Fruit fly (Drosophila melanogaster) whole organism, prepupa: ENCODE data around the gene CG14866.

Experiments used
- Blimp-1 ChIP-seq: fragments of 200-800 bp; sonication (Bioruptor generic); optimal IDR thresholded peaks from 3 replicates; lab custom pipeline; 2017; ENCODE audit warnings: missing biosample characterization, missing genetic modification characterization, mild to moderate bottlenecking, moderate library complexity, missing genetic modification reagents
- CG15336 ChIP-seq: fragments of 200-800 bp; sonication (Bioruptor generic); IDR thresholded peaks from 2 replicates; pipeline ENCODE4 v1.3.6; 2022; ENCODE audit warnings: missing biosample characterization, missing genetic modification characterization
- CG3032 ChIP-seq: fragments of 200-800 bp; optimal IDR thresholded peaks from 2 replicates; lab custom pipeline; 2019; ENCODE audit warnings: missing biosample characterization, mild to moderate bottlenecking, missing genetic modification characterization, moderate library complexity
- CG34406 ChIP-seq: fragments of 200-800 bp; sonication (Bioruptor generic); optimal IDR thresholded peaks from 3 replicates; lab custom pipeline; 2016; ENCODE audit warnings: missing biosample characterization, missing genetic modification characterization
- CG4318 ChIP-seq: fragments of 200-800 bp; sonication (Bioruptor generic); optimal IDR thresholded peaks from 3 replicates; lab custom pipeline; 2017; ENCODE audit warnings: missing biosample characterization, mild to moderate bottlenecking, missing genetic modification characterization
- CG6792 ChIP-seq: fragments of 200-800 bp; sonication (Bioruptor generic); optimal IDR thresholded peaks from 3 replicates; lab custom pipeline; 2016; ENCODE audit warnings: missing biosample characterization, missing genetic modification characterization
- CG6808 ChIP-seq: fragments of 200-800 bp; sonication (Bioruptor generic); optimal IDR thresholded peaks from 3 replicates; lab custom pipeline; 2017; ENCODE audit warnings: missing biosample characterization, missing genetic modification characterization, mild to moderate bottlenecking, moderate library complexity, missing genetic modification reagents
- CG8319 ChIP-seq: fragments of 200-800 bp; sonication (Bioruptor generic); optimal IDR thresholded peaks from 3 replicates; lab custom pipeline; 2016; ENCODE audit warnings: missing biosample characterization, missing genetic modification characterization
- CG8632 ChIP-seq: fragments of 200-800 bp; sonication (Bioruptor generic); optimal IDR thresholded peaks from 3 replicates; lab custom pipeline; 2016; ENCODE audit warnings: missing biosample characterization, missing genetic modification characterization
- CG9139 ChIP-seq: fragments of 200-800 bp; sonication (Bioruptor generic); optimal IDR thresholded peaks from 3 replicates; lab custom pipeline; 2017; ENCODE audit warnings: missing biosample characterization, mild to moderate bottlenecking, missing genetic modification characterization
- Eip93F ChIP-seq: fragments of 200-800 bp; sonication (Bioruptor generic); optimal IDR thresholded peaks from 2 replicates; lab custom pipeline; 2016; ENCODE audit warnings: missing biosample characterization, mild to moderate bottlenecking, missing genetic modification characterization
- Gug ChIP-seq: fragments of 200-800 bp; sonication (Bioruptor generic); IDR thresholded peaks from 2 replicates; pipeline ENCODE4 v1.3.6; 2022; ENCODE audit warnings: missing biosample characterization, missing genetic modification characterization
- Hr38 ChIP-seq: sonication (Bioruptor generic); optimal IDR thresholded peaks from 2 replicates; lab custom pipeline; 2016; ENCODE audit warnings: missing biosample characterization, missing genetic modification characterization
- Hr39 ChIP-seq: fragments of 200-800 bp; sonication (Bioruptor generic); optimal IDR thresholded peaks from 2 replicates; lab custom pipeline; 2016; ENCODE audit warnings: missing biosample characterization, missing genetic modification characterization
- OdsH ChIP-seq: fragments of 200-800 bp; sonication (Bioruptor generic); optimal IDR thresholded peaks from 3 replicates; lab custom pipeline; 2016; ENCODE audit warnings: missing biosample characterization, missing genetic modification characterization
- Sox102F ChIP-seq: fragments of 200-800 bp; sonication (Bioruptor generic); optimal IDR thresholded peaks from 2 replicates; lab custom pipeline; 2016; ENCODE audit warnings: missing biosample characterization, mild to moderate bottlenecking, missing genetic modification characterization
- achi ChIP-seq: fragments of 200-800 bp; sonication (Bioruptor generic); optimal IDR thresholded peaks from 3 replicates; lab custom pipeline; 2016; ENCODE audit warnings: missing biosample characterization, missing genetic modification characterization
- cyc ChIP-seq: fragments of 200-800 bp; sonication (Bioruptor generic); optimal IDR thresholded peaks from 3 replicates; lab custom pipeline; 2016; ENCODE audit warnings: missing biosample characterization, missing genetic modification characterization
- dac ChIP-seq: fragments of 200-800 bp; sonication (Bioruptor generic); optimal IDR thresholded peaks from 2 replicates; lab custom pipeline; 2017; ENCODE audit warnings: missing biosample characterization, mild to moderate bottlenecking, missing genetic modification characterization
- fd59A ChIP-seq: fragments of 200-800 bp; sonication (Bioruptor generic); optimal IDR thresholded peaks from 2 replicates; lab custom pipeline; 2017; ENCODE audit warnings: missing biosample characterization, mild to moderate bottlenecking, missing genetic modification characterization, missing genetic modification reagents
- fkh ChIP-seq: fragments of 200-800 bp; sonication (Bioruptor generic); optimal IDR thresholded peaks from 3 replicates; lab custom pipeline; 2017; ENCODE audit warnings: missing biosample characterization, mild to moderate bottlenecking, missing genetic modification characterization, moderate library complexity
- lz ChIP-seq: fragments of 200-800 bp; sonication (Bioruptor generic); optimal IDR thresholded peaks from 3 replicates; lab custom pipeline; 2016; ENCODE audit warnings: missing biosample characterization, missing genetic modification characterization
- pdm3 ChIP-seq: fragments of 200-800 bp; sonication (Bioruptor generic); optimal IDR thresholded peaks from 3 replicates; lab custom pipeline; 2016; ENCODE audit warnings: missing biosample characterization, missing genetic modification characterization
- spab ChIP-seq: fragments of 200-800 bp; sonication (Bioruptor generic); optimal IDR thresholded peaks from 2 replicates; lab custom pipeline; 2017; ENCODE audit warnings: missing biosample characterization, mild to moderate bottlenecking, missing genetic modification characterization, missing genetic modification reagents
- ss ChIP-seq, 2 experiments: fragments of 200-800 bp; sonication (Bioruptor generic); optimal IDR thresholded peaks; 2 replicates in 1 of 2; 3 replicates in 1 of 2; lab custom pipeline; 2017 to 2018; ENCODE audit warnings: mild to moderate bottlenecking in 2 of 2, missing biosample characterization in 2 of 2, missing genetic modification characterization in 2 of 2, moderate library complexity in 1 of 2
- vri ChIP-seq: fragments of 200-800 bp; sonication (Bioruptor generic); optimal IDR thresholded peaks from 3 replicates; lab custom pipeline; 2016; ENCODE audit warnings: missing biosample characterization, mild to moderate bottlenecking, missing genetic modification characterization

Gene CG14866

DNA sequence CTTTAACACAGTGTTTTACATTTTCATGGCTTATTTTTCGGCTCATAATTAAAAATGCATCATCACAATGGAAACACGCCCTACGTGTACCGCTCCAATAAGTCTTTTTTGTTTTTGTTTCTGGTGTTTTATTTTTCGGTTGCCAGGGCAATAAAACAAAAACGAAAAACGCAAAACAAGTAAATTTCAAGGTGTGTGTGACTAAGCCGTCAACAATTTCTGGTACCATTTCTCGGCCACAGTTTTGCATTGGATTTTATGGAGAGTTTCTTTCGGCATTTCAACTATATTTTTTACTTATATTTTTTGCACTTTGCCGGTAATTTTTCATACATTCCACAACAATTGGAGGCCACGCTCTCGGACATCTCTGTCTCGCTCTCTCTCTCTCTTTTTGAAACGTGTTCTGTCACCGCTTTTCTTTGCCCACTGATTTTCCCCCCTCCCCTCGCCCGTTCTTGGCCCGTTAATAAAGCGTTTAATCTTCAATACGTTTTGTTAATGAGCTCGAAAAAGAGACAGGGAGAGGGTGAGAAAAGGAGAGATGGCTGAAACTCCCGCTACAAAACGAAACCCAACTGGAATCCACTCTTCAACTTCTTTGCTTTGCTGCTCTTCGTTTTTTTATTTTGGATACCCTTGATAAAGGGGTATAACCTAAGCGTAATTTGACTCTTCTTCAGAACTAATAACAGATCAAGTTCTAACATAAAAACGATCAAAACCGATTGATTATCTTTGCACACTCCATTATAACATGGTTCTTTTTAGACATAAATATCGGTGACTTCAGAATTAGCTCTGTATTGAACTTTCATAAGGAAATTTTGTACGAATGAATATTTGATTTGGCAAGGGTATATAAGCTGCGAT is 23.0 kb upstream of the CG14866 start (continued):
- TF ChIP-seq CG8319 (GFP tag; lab: Kevin White, UChicago) (no peak), CG8632 (GFP tag; lab: Kevin White, UChicago) (peak; percentile 6), CG6792 (GFP tag; lab: Kevin White, UChicago) (peak; percentile 33), Hr39 (GFP tag; lab: Kevin White, UChicago) (no peak), CG34406 (GFP tag; lab: Kevin White, UChicago) (peak; percentile 33), lz (GFP tag; lab: Kevin White, UChicago) (peak; percentile 60), CG9139 (GFP tag; lab: Kevin White, UChicago) (peak; percentile 1), cyc (peak; percentile 51), ss (GFP tag; optimal IDR thresholded peaks at IDR 0.05; lab: Kevin White, UChicago) (peak in 1 of 2 experiments; percentile 47), CG6808 (GFP tag; lab: Kevin White, UChicago) (peak; percentile 44)

DNA sequence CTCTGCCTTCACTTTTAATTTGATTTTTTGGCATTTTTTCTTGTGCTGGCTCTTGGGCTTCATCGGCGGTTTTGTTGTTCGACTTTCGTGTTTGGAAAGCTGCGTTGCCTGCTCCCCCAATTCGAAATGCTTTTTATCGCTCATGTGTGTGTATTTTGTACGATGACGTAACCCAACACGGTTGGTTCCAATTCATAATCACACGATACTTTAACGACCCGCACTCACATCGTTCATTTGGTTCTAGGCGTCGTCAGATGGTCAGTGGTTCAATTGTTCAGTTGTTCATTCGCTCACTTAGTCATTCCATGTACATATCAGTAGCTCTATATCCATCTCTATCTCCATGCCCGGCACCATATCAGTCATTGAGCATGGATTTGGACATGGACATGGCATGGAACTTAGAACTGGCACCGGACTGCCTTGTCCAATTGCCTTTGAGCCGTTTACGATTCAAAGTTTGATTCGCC is 22.4 kb upstream of the CG14866 start:
- peak; percentile 42 for TF ChIP-seq vri
- no peak for TF ChIP-seq dac (GFP tag; lab: Kevin White, UChicago)
- no peak for TF ChIP-seq Gug (GFP tag; lab: Robert Waterston, UW)
- TF ChIP-seq Blimp-1, result peak; percentile 17
- TF ChIP-seq Sox102F (GFP tag; lab: Kevin White, UChicago), result no peak
- no peak for TF ChIP-seq CG15336
- no peak for TF ChIP-seq CG34406 (GFP tag; lab: Kevin White, UChicago)

DNA sequence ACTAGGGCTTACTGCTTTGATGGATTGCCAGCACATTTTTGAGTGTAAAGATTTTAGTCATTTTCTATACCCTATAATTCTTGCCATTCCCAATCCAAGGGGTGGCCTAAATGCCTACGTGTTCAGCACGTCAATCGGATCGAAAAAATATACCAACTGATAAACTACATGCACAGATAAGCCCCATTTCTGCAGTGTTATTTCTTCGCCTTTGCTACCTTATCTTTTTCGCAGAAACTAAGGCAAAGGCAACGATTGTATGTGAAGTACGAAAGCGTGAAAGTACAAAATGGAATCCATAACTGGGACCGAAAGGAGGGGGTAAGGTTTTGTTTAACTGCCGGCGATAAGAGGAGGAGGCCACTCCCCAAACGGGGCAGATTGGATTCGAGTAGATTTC is 18.4 kb upstream of the CG14866 start:
- TF ChIP-seq OdsH (GFP tag; lab: Kevin White, UChicago), result no peak
- TF ChIP-seq vri, result peak; percentile 83

DNA sequence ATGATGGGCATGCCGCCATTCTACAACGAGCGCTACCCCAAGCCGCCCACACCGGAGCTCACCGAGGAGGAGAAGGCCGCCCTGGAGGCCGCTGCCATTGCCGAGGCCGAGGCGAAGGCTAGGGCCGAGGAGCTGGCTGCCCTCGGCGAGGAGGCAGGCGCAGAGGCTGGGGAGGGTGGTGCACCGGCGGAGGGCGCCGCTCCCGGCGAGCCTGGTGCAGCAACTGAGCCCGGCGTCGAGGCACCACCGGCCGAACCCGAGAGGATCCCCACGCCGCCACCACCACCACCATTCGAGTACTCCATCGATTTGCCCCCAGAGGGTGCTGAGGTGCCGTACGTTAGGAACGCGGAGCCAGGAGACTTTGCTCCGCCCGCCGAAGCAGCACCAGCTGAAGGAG is 11.0 kb upstream of the CG14866 start:
- TF ChIP-seq achi (GFP tag; lab: Kevin White, UChicago) (no peak), CG3032 (no peak)

DNA sequence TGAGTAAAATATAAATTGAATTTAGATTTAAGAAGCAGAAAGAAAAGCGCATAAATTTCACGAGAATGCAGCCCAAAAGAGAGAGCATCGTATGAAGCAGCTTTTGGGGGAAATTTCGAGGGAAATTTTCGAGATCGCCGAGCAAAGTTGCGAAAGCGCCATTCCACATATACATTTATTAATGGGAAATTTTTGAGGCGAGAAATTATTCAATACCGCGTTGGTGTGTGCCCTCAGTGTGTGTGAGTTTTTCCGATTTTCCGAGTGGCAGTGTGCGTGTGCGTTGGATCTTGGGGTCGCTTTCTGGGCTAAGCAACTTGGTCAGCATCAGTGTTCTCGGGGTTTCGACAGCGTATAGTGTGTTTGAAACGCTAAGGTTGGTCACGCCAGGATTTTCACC is 6.3 kb upstream of the CG14866 start, which contains the start of gene Tm2:
Tm2 (plus strand) TSS at position 270 of the 400 bp plus-strand sequence.
- no peak for TF ChIP-seq fd59A (GFP tag; lab: Kevin White, UChicago)
- no peak for TF ChIP-seq Eip93F (GFP tag; lab: Kevin White, UChicago)
- TF ChIP-seq pdm3, result no peak
- TF ChIP-seq CG4318 (GFP tag; lab: Kevin White, UChicago), result no peak
- TF ChIP-seq Blimp-1, result no peak

DNA sequence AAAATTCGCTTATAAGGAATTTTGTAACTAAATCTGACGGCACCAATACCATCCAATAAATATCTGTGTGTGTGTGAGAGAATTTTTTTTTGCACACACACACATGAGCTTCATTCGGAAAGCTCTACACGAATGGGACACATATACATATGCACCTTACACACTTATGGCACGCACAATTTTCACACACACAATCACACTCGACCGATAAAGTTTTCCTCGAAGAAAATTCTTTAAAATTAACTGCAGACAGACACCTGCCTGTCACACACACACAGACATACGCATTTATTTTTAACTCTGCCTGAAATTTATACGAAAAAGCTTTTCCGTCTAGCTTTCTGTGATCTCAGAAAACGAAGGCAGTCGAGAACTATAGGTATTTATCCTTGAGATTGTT is 5.6 kb upstream of the CG14866 start:
- TF ChIP-seq Gug (GFP tag; lab: Robert Waterston, UW) (no peak), cyc (no peak), fkh (no peak)

DNA sequence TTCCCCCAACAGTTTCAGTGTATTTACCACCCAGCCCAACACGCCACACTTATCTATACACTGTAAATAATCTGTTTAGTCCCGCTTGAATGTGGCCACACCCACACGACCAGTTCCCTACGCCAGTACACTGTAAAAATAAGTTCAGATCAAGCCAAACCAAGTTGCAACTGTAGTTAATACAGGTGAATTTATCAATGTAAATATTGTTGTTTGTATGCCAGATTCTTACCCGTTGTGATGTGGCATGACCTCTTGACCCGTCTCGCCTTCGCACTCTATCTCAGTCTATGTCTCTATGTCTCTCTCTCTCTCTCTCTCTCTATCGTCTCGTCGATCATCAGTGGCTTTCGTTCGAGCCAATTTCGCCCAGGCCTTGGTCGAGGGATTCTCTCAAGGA is 2.4 kb upstream of the CG14866 start:
- TF ChIP-seq spab (GFP tag; lab: Kevin White, UChicago) (no peak), Eip93F (GFP tag; lab: Kevin White, UChicago) (no peak), Hr38 (GFP tag; lab: Kevin White, UChicago) (no peak), CG4318 (GFP tag; lab: Kevin White, UChicago) (no peak), CG8632 (GFP tag; lab: Kevin White, UChicago) (no peak)
- TF ChIP-seq, all 60 proteins: peak for 0
